Worm (Caenorhabditis elegans): ENCODE data around the gene ZK896.4.

ZK896.4 gene

DNA sequence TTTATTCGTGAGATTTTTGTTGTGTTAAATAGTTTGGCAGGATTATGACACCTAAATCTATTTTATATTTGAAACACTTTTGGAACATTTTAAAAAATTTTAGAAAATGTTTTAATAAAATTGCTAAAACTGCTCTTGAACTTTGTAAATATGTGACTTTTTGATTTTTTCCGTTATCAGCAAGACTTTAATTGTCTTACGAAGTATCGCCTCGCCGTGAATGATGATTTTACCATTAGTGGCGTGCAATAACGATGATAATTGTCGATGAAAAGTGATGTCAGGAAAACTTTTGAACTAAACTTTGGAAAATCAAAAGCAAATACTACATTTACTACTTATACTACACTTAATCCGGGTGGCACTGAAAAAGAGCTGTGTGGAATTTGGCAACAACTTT, 37.5 kb upstream of the ZK896.4 start (continued):
- TF ChIP-seq mxl-3 (GFP tag; optimal IDR thresholded peaks at IDR 0.05) (no peak), aly-2 (tag; optimal IDR thresholded peaks at IDR 0.05) (no peak), nhr-111 (GFP tag; optimal IDR thresholded peaks at IDR 0.05) (no peak), mdt-29 (GFP tag; IDR thresholded peaks at IDR 0.05) (no peak), rbr-2 (tag; optimal IDR thresholded peaks at IDR 0.05) (no peak), unc-62 (GFP tag; optimal IDR thresholded peaks at IDR 0.05 in 1 of 2) (peak in 1 of 2 experiments; percentile 22), unc-62 (tag; optimal IDR thresholded peaks at IDR 0.05) (no peak), attf-4 (tag; optimal IDR thresholded peaks at IDR 0.05) (no peak), unc-39 (tag; optimal IDR thresholded peaks at IDR 0.05) (no peak), pqm-1 (tag; optimal IDR thresholded peaks at IDR 0.05) (peak; percentile 25), mes-2 (tag; optimal IDR thresholded peaks at IDR 0.05; ENCODE audit: poor library complexity, severe bottlenecking) (no peak), ctbp-1 (GFP tag; IDR thresholded peaks at IDR 0.05) (no peak), nhr-11 (tag; optimal IDR thresholded peaks at IDR 0.05) (no peak), duxl-1 (tag; optimal IDR thresholded peaks at IDR 0.05; ENCODE audit: poor library complexity) (no peak), ceh-28 (tag; optimal IDR thresholded peaks at IDR 0.05) (no peak), zag-1 (tag; optimal IDR thresholded peaks at IDR 0.05) (no peak), nhr-28 (tag; optimal IDR thresholded peaks at IDR 0.05) (peak; percentile 66), tag-97 (GFP tag; IDR thresholded peaks at IDR 0.05) (no peak), daf-16 (GFP tag; optimal IDR thresholded peaks at IDR 0.05) (no peak), daf-16 (tag; optimal IDR thresholded peaks at IDR 0.05) (peak; percentile 34), lin-38 (GFP tag; IDR thresholded peaks at IDR 0.05) (no peak)

DNA sequence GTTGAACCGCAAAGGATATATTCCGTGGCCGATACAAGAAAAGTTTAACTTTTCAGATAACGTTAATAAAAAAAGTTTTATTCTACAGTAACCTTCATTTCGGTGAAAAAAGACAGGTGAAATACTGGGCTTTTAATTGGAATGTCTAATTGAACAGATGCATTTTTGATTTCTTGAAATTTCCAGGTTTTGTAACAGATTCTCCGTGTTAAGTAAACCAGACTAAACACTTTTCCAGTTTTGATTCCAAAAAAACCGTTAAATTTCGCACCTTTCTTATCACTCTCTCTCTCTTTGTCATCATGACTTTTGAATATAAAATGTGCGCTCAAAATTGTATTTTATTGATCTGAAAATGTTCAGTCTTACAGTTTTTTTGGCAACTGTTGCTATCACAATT, 35.2 kb upstream of the ZK896.4 start, which contains the start of gene C32H11.3:
Gene C32H11.3, plus strand, starts transcription at position 301 of the 400 bp plus-strand sequence.
- TF ChIP-seq nhr-77 (tag; optimal IDR thresholded peaks at IDR 0.05) (no peak), lin-39 (tag; optimal IDR thresholded peaks at IDR 0.05) (no peak), T26A8.4 (GFP tag; IDR thresholded peaks at IDR 0.05) (no peak), sdz-12 (GFP tag; optimal IDR thresholded peaks at IDR 0.05) (no peak), nhr-6 (tag; optimal IDR thresholded peaks at IDR 0.05) (no peak), dve-1 (tag; optimal IDR thresholded peaks at IDR 0.05; ENCODE audit: insufficient read depth) (no peak), gei-8 (GFP tag; optimal IDR thresholded peaks at IDR 0.05) (no peak), nhr-28 (tag; optimal IDR thresholded peaks at IDR 0.05) (no peak), nhr-237 (tag; optimal IDR thresholded peaks at IDR 0.05) (no peak)

DNA sequence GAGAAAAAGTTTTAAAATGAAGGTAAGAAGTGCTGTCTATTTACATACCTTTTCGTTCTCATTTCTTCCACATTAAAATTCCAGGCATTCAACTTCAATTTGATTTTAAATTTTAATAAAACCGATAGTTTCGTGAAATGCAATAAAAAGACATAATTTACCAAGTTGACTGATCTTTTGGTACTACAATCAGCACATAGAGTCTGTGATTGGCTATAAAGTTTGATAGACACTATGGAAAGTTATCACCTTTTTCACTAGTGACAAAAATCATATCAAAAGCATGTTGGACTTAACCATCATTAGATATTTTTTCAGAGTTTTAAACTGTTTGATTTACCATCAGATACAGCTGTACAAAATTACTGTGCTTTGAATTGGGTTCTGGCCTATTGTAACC, 32.4 kb upstream of the ZK896.4 start, which contains the start of gene srz-15:
Gene srz-15, plus strand, starts transcription at position 301 of the 400 bp plus-strand sequence.
- TF ChIP-seq daf-16 (GFP tag; optimal IDR thresholded peaks at IDR 0.05) (no peak), daf-16 (tag; optimal IDR thresholded peaks at IDR 0.05) (no peak), unc-130 (GFP tag; optimal IDR thresholded peaks at IDR 0.05) (no peak), ztf-7 (tag; optimal IDR thresholded peaks at IDR 0.05) (no peak), ces-1 (GFP tag; optimal IDR thresholded peaks at IDR 0.05) (no peak), attf-4 (tag; optimal IDR thresholded peaks at IDR 0.05) (no peak), tag-97 (GFP tag; IDR thresholded peaks at IDR 0.05) (no peak), nhr-237 (tag; optimal IDR thresholded peaks at IDR 0.05) (no peak), sdz-12 (GFP tag; optimal IDR thresholded peaks at IDR 0.05) (no peak), lin-15B (tag; optimal IDR thresholded peaks at IDR 0.05) (no peak)

DNA sequence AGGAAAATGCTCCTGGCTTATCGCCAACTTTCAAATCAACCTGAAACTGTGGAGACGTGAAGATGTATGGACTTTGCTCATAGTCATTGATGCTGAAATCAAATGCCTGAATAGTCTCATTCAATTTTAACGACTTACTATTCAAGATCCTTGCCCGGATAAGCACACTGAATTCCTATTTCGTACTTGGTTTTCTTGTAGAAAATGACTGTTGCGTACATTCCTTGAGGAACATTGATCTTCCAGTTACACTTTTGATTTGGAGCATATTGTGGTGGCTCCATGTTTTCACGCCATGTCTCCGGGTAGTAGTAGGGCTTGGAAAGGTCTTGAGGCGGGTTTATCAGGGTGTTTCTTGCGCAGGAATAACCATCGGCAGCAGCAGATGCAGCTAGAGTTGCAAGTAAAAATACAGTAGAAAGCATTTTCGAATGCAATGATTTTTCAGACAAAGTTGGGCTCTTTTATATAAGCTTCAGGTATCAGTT, 31.5 kb upstream of the ZK896.4 start, which contains the start of gene irg-6:
Gene irg-6, minus strand, starts transcription at position 438 of the 488 bp plus-strand sequence.
- TF ChIP-seq unc-62 (GFP tag; optimal IDR thresholded peaks at IDR 0.05 in 1 of 2) (peak in 1 of 2 experiments; percentile 97), unc-62 (tag; optimal IDR thresholded peaks at IDR 0.05) (no peak), madf-5 (GFP tag; IDR thresholded peaks at IDR 0.05) (no peak)

ce11 chrIV:12911990-12912389, 28.9 kb upstream of the ZK896.4 start, which contains the start of gene K08D8.5:
TSS of gene K08D8.5 (minus strand) at chrIV:12912129.
- TF ChIP-seq pqm-1 (tag; optimal IDR thresholded peaks at IDR 0.05) = peak; percentile 44
- no peak for TF ChIP-seq nhr-237 (tag; optimal IDR thresholded peaks at IDR 0.05)
- TF ChIP-seq unc-39 (tag; optimal IDR thresholded peaks at IDR 0.05) = no peak
- no peak for TF ChIP-seq ceh-32 (tag; optimal IDR thresholded peaks at IDR 0.05; ENCODE audit: poor library complexity)
- TF ChIP-seq nhr-28 (tag; optimal IDR thresholded peaks at IDR 0.05) = peak; percentile 49
- peak; percentile 7 for TF ChIP-seq hlh-11 (tag; optimal IDR thresholded peaks at IDR 0.05)
- no peak for TF ChIP-seq mdl-1 (tag; optimal IDR thresholded peaks at IDR 0.05)
- no peak for TF ChIP-seq egl-27 (tag; optimal IDR thresholded peaks at IDR 0.05)
- TF ChIP-seq dmd-6 (GFP tag; IDR thresholded peaks at IDR 0.05) = peak; percentile 70
